Worm (Caenorhabditis elegans): ENCODE results near the gene M03F4.6.
A peak's percentile ranks its signal among the peaks of the same experiment; 100 is the strongest.

M03F4.6 gene

ce11 chrX:4978103-4978502 lies 9.0 kb upstream of the M03F4.6 start:
- no peak for TF ChIP-seq chd-7 (tag; optimal IDR thresholded peaks at IDR 0.05)
- no peak for TF ChIP-seq sea-2 (GFP tag; IDR thresholded peaks at IDR 0.05)
- no peak for TF ChIP-seq lag-1 (GFP tag; IDR thresholded peaks at IDR 0.05)
- no peak for TF ChIP-seq C06A6.2 (GFP tag; conservative IDR thresholded peaks at IDR 0.05)
- TF ChIP-seq ztf-22 (GFP tag; optimal IDR thresholded peaks at IDR 0.05) = no peak
- TF ChIP-seq pha-4 (tag; optimal IDR thresholded peaks at IDR 0.05) = no peak

DNA sequence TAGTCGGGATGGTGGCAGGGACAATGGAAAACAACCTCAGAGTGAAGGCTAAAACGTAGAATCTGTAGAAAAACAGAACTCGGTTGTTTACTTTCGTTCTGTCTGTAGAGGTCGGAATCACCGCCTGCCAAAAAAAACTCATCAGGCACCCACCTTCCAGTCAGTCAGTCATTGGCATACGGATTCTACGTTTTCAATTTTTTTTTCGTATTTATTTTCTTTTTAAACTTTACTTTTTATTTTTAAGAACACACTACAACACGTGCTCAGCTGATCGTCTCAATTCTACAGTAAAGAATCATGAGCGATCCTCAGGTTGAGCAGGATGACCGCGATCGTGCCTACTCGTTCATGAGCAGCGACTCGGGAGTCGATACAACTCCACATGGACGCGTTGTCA lies 7.4 kb upstream of the M03F4.6 start, which contains the start of gene lfi-1:
lfi-1 (plus strand) TSS at position 301 of the 400 bp plus-strand sequence.
- TF ChIP-seq lsl-1 (GFP tag; optimal IDR thresholded peaks at IDR 0.05) (no peak), Y53G8AR.9 (GFP tag; conservative IDR thresholded peaks at IDR 0.05) (no peak), ztf-6 (GFP tag; IDR thresholded peaks at IDR 0.05) (no peak), unc-130 (GFP tag; optimal IDR thresholded peaks at IDR 0.05) (no peak), B0019.2 (GFP tag; conservative IDR thresholded peaks at IDR 0.05) (no peak), ztf-22 (GFP tag; optimal IDR thresholded peaks at IDR 0.05) (no peak), B0035.1 (tag; optimal IDR thresholded peaks at IDR 0.05) (no peak), pha-4 (tag; optimal IDR thresholded peaks at IDR 0.05) (no peak), lin-26 (GFP tag; IDR thresholded peaks at IDR 0.05) (no peak), fkh-3 (tag; optimal IDR thresholded peaks at IDR 0.05) (no peak), madf-10 (tag; optimal IDR thresholded peaks at IDR 0.05) (no peak), madf-6 (GFP tag; IDR thresholded peaks at IDR 0.05) (no peak)

DNA sequence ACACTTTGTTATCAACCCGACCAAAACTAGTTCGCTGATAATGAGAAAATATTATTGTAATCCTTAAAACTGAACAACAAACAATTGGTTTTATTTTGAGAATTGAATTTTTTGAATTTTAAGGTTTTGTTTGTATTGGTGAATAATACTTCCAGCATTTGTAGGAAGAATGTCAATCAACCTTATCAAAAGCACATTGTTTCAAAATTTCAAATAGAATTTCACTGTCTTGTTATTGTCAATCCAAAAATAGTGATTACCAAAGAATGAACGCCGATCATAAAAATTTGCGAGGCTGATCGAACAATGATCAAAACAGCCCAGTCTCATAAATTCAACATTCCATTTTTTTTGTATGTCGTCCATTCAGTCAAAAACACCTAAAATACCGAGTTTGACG lies 5.4 kb upstream of the M03F4.6 start:
- peak; percentile 90 for TF ChIP-seq let-607 (tag; optimal IDR thresholded peaks at IDR 0.05)
- no peak for TF ChIP-seq ceh-58 (GFP tag; IDR thresholded peaks at IDR 0.05)
- TF ChIP-seq unc-62 (GFP tag; optimal IDR thresholded peaks at IDR 0.05) = peak; percentile 41
- TF ChIP-seq nhr-80 (tag; optimal IDR thresholded peaks at IDR 0.05) = peak; percentile 84

- TF ChIP-seq F10E7.11 (tag; optimal IDR thresholded peaks at IDR 0.05) = no peak
- peak; percentile 67; the same call in 1 of the 2 replicates for TF ChIP-seq hsf-1 (GFP tag; IDR thresholded peaks at IDR 0.05)
- no peak for TF ChIP-seq him-1 (tag; optimal IDR thresholded peaks at IDR 0.05)
- no peak for TF ChIP-seq B0019.2 (GFP tag; conservative IDR thresholded peaks at IDR 0.05)
- no peak for TF ChIP-seq K11D2.4 (GFP tag; IDR thresholded peaks at IDR 0.05)
- no peak for TF ChIP-seq pbrm-1 (GFP tag; IDR thresholded peaks at IDR 0.05)
- TF ChIP-seq nfya-2 (GFP tag; IDR thresholded peaks at IDR 0.05) = no peak
- TF ChIP-seq zfh-2 (GFP tag; conservative IDR thresholded peaks at IDR 0.05) = 0 out of 2 replicates have a peak, but pooled peaks have one; percentile 21
- TF ChIP-seq F57C9.4 (tag; optimal IDR thresholded peaks at IDR 0.05) = no peak
- 0 out of 2 replicates have a peak, but pooled peaks have one; percentile 6 for TF ChIP-seq madf-6 (GFP tag; IDR thresholded peaks at IDR 0.05)
- TF ChIP-seq unc-130 (GFP tag; optimal IDR thresholded peaks at IDR 0.05) = no peak
- no peak for TF ChIP-seq ztf-3 (GFP tag; optimal IDR thresholded peaks at IDR 0.05)
Measured at ce11 chrX:4972039-4972581, 3.0 kb upstream of the M03F4.6 start.

- TF ChIP-seq nhr-179 (tag; optimal IDR thresholded peaks at IDR 0.05) = no peak
- no peak for TF ChIP-seq ztf-26 (tag; optimal IDR thresholded peaks at IDR 0.05)
- no peak for TF ChIP-seq F55B11.4 (tag; optimal IDR thresholded peaks at IDR 0.05; ENCODE audit: borderline replicate concordance, insufficient read depth)
- no peak for TF ChIP-seq dpff-1 (tag; optimal IDR thresholded peaks at IDR 0.05)
- TF ChIP-seq F52B5.7 (tag; optimal IDR thresholded peaks at IDR 0.05) = no peak
- peak; percentile 41; the same call in 1 of the 2 replicates for TF ChIP-seq ztf-6 (GFP tag; IDR thresholded peaks at IDR 0.05)
- TF ChIP-seq B0019.2 (GFP tag; conservative IDR thresholded peaks at IDR 0.05) = no peak
- no peak for TF ChIP-seq madf-3 (GFP tag; IDR thresholded peaks at IDR 0.05)
- TF ChIP-seq F49E8.2 (tag; optimal IDR thresholded peaks at IDR 0.05; ENCODE audit: insufficient read depth) = no peak
- TF ChIP-seq bed-2 (GFP tag; IDR thresholded peaks at IDR 0.05) = no peak
- TF ChIP-seq die-1 (tag; optimal IDR thresholded peaks at IDR 0.05) = no peak
- TF ChIP-seq chd-7 (tag; optimal IDR thresholded peaks at IDR 0.05) = no peak
- TF ChIP-seq ceh-40 (GFP tag; IDR thresholded peaks at IDR 0.05) = no peak
- peak; percentile 76 for TF ChIP-seq zfh-2 (GFP tag; conservative IDR thresholded peaks at IDR 0.05)
- TF ChIP-seq ztf-28 (GFP tag; IDR thresholded peaks at IDR 0.05) = no peak
- peak in 1 of 3 experiments; percentile 19 for TF ChIP-seq lin-35 (GFP tag; optimal IDR thresholded peaks at IDR 0.05)
- TF ChIP-seq unc-130 (GFP tag; optimal IDR thresholded peaks at IDR 0.05) = no peak
- TF ChIP-seq B0261.1 (tag; optimal IDR thresholded peaks at IDR 0.05) = no peak
Measured at ce11 chrX:4971427-4971826, 2.3 kb upstream of the M03F4.6 start.

Data from whole organism, young adult.